Worm (Caenorhabditis elegans) whole organism, L1 larva: ENCODE data around the gene Y59H11AM.4.

Experiments
- C04F5.9 ChIP-seq: sonication (generic microtip); optimal IDR thresholded peaks from 2 replicates; lab custom pipeline; 2016; ENCODE audit warnings: missing genetic modification characterization, missing compliant biosample characterization
- C34B4.2 ChIP-seq: sonication (generic microtip); optimal IDR thresholded peaks from 2 replicates; lab custom pipeline; 2017; ENCODE audit warnings: mild to moderate bottlenecking, missing genetic modification characterization, missing compliant biosample characterization
- F16B12.6 ChIP-seq: fragments of 150-350 bp; optimal IDR thresholded peaks from 2 replicates; lab custom pipeline; 2014; ENCODE audit warnings: missing biosample characterization, missing genetic modification characterization
- Y116A8C.19 ChIP-seq: sonication (generic microtip); optimal IDR thresholded peaks from 2 replicates; lab custom pipeline; 2016; ENCODE audit warnings: missing compliant biosample characterization, missing genetic modification characterization, borderline replicate concordance
- alr-1 ChIP-seq: fragments of 200-800 bp; sonication (Bioruptor generic); optimal IDR thresholded peaks from 2 replicates; lab custom pipeline; 2018; ENCODE audit warnings: borderline replicate concordance, mild to moderate bottlenecking, missing genetic modification characterization, missing compliant biosample characterization
- blmp-1 ChIP-seq: fragments of 150-350 bp; optimal IDR thresholded peaks from 2 replicates; lab custom pipeline; 2014; ENCODE audit warnings: missing biosample characterization, missing genetic modification characterization
- ceh-88 ChIP-seq: fragments of 200-800 bp; sonication (Bioruptor generic); IDR thresholded peaks from 2 replicates; pipeline ENCODE4 v1.3.6; 2022; ENCODE audit warnings: missing genetic modification characterization, missing compliant biosample characterization
- dpl-1 ChIP-seq, 3 experiments: fragments of 150-350 bp in 2 of 3; sonication (generic microtip) in 1 of 3; optimal IDR thresholded peaks; 2 replicates each; lab custom pipeline; 2014 to 2017; ENCODE audit warnings: missing biosample characterization in 3 of 3, missing genetic modification characterization in 3 of 3, missing genetic modification reagents in 3 of 3
- dsc-1 ChIP-seq: sonication (generic microtip); optimal IDR thresholded peaks from 2 replicates; lab custom pipeline; 2016; ENCODE audit warnings: mild to moderate bottlenecking, missing genetic modification characterization, missing compliant biosample characterization
- efl-1 ChIP-seq, 4 experiments: fragments of 150-350 bp; optimal IDR thresholded peaks in 3 of 4; peaks in 1 of 4; 1 replicate in 1 of 4; 2 replicates in 3 of 4; lab custom pipeline; 2014; ENCODE audit warnings: missing biosample characterization in 2 of 4, missing genetic modification characterization in 2 of 4, missing genetic modification reagents in 2 of 4
- efl-3 ChIP-seq: fragments of 200-800 bp; sonication (Bioruptor generic); optimal IDR thresholded peaks from 2 replicates; lab custom pipeline; 2018; ENCODE audit warnings: mild to moderate bottlenecking, missing genetic modification characterization, missing compliant biosample characterization
- elt-2 ChIP-seq: sonication (generic microtip); optimal IDR thresholded peaks from 2 replicates; lab custom pipeline; 2016; ENCODE audit warnings: missing genetic modification characterization, mild to moderate bottlenecking, inconsistent platforms, missing compliant biosample characterization, missing genetic modification reagents
- elt-3 ChIP-seq, 6 experiments: fragments of 150-350 bp in 1 of 6; sonication (generic microtip); optimal IDR thresholded peaks; 2 replicates each; lab custom pipeline; 2017 to 2018; ENCODE audit warnings: missing biosample characterization in 6 of 6, missing genetic modification characterization in 6 of 6, inconsistent platforms in 1 of 6
- ets-5 ChIP-seq: fragments of 200-800 bp; sonication (Bioruptor generic); IDR thresholded peaks from 2 replicates; pipeline ENCODE4 v1.3.6; 2022; ENCODE audit warnings: missing genetic modification characterization, missing compliant biosample characterization
- fkh-4 ChIP-seq: sonication (generic microtip); optimal IDR thresholded peaks from 2 replicates; lab custom pipeline; 2016; ENCODE audit warnings: missing compliant biosample characterization, missing genetic modification characterization, borderline replicate concordance
- fkh-8 ChIP-seq: sonication (generic microtip); optimal IDR thresholded peaks from 2 replicates; lab custom pipeline; 2016; ENCODE audit warnings: mild to moderate bottlenecking, missing genetic modification characterization, missing compliant biosample characterization
- fos-1 ChIP-seq: fragments of 150-350 bp; optimal IDR thresholded peaks from 2 replicates; lab custom pipeline; 2014; ENCODE audit warnings: missing biosample characterization, missing genetic modification characterization
- hlh-17 ChIP-seq: fragments of 200-800 bp; sonication (Bioruptor generic); optimal IDR thresholded peaks from 2 replicates; lab custom pipeline; 2018; ENCODE audit warnings: missing genetic modification characterization, mild to moderate bottlenecking, missing compliant biosample characterization, moderate library complexity, borderline replicate concordance
- hlh-4 ChIP-seq: sonication (generic microtip); optimal IDR thresholded peaks from 2 replicates; lab custom pipeline; 2016; ENCODE audit warnings: mild to moderate bottlenecking, missing genetic modification characterization, missing compliant biosample characterization
- irx-1 ChIP-seq: sonication (generic microtip); optimal IDR thresholded peaks from 2 replicates; lab custom pipeline; 2016; ENCODE audit warnings: missing genetic modification characterization, missing compliant biosample characterization
- jun-1 ChIP-seq: fragments of 150-350 bp; optimal IDR thresholded peaks from 2 replicates; lab custom pipeline; 2014; ENCODE audit warnings: missing biosample characterization, missing genetic modification reagents, missing genetic modification characterization
- lin-14 ChIP-seq: fragments of 200-800 bp; sonication (Bioruptor generic); optimal IDR thresholded peaks from 2 replicates; lab custom pipeline; 2018; ENCODE audit warnings: mild to moderate bottlenecking, missing genetic modification characterization, moderate library complexity, missing compliant biosample characterization
- lin-35 ChIP-seq, 2 experiments: fragments of 150-350 bp; optimal IDR thresholded peaks; 2 replicates each; lab custom pipeline; 2014; ENCODE audit warnings: missing biosample characterization in 2 of 2, missing genetic modification characterization in 2 of 2, missing genetic modification reagents in 2 of 2
- mab-9 ChIP-seq: fragments of 200-800 bp; sonication (Bioruptor generic); IDR thresholded peaks from 2 replicates; pipeline ENCODE4 v1.3.6; 2022; ENCODE audit warnings: missing genetic modification reagents, missing genetic modification characterization, missing compliant biosample characterization
- mdl-1 ChIP-seq, 2 experiments: fragments of 150-350 bp; optimal IDR thresholded peaks; 2 replicates each; lab custom pipeline; 2014 to 2017; ENCODE audit warnings: missing biosample characterization in 2 of 2, missing genetic modification characterization in 2 of 2, inconsistent platforms in 1 of 2
- mep-1 ChIP-seq: fragments of 150-350 bp; optimal IDR thresholded peaks from 2 replicates; lab custom pipeline; 2014; ENCODE audit warnings: missing biosample characterization, missing genetic modification characterization
- nhr-19 ChIP-seq: fragments of 200-800 bp; sonication (Bioruptor generic); conservative IDR thresholded peaks from 2 replicates; pipeline ENCODE4 v1.3.6; 2022; ENCODE audit warnings: missing genetic modification characterization, missing compliant biosample characterization
- nhr-20 ChIP-seq: sonication (generic microtip); optimal IDR thresholded peaks from 2 replicates; lab custom pipeline; 2016; ENCODE audit warnings: mild to moderate bottlenecking, missing genetic modification characterization, missing compliant biosample characterization
- nhr-28 ChIP-seq: fragments of 150-350 bp; optimal IDR thresholded peaks from 2 replicates; lab custom pipeline; 2014; ENCODE audit warnings: missing biosample characterization, missing genetic modification characterization
- nhr-47 ChIP-seq: sonication (generic microtip); optimal IDR thresholded peaks from 2 replicates; lab custom pipeline; 2016; ENCODE audit warnings: mild to moderate bottlenecking, missing genetic modification characterization, moderate library complexity, missing compliant biosample characterization
- nhr-71 ChIP-seq: sonication (generic microtip); optimal IDR thresholded peaks from 2 replicates; lab custom pipeline; 2016; ENCODE audit warnings: mild to moderate bottlenecking, missing genetic modification characterization, moderate library complexity, missing compliant biosample characterization
- nhr-77 ChIP-seq: fragments of 150-350 bp; optimal IDR thresholded peaks from 2 replicates; lab custom pipeline; 2014; ENCODE audit warnings: missing biosample characterization, missing genetic modification characterization
- nhr-84 ChIP-seq: sonication (generic microtip); optimal IDR thresholded peaks from 2 replicates; lab custom pipeline; 2017; ENCODE audit warnings: missing biosample characterization, missing genetic modification characterization
- nhr-85 ChIP-seq: sonication (generic microtip); peaks from one replicate; lab custom pipeline; 2016; ENCODE audit warnings: missing genetic modification characterization, inconsistent platforms, missing compliant biosample characterization
- nhr-90 ChIP-seq: sonication (generic microtip); optimal IDR thresholded peaks from 2 replicates; lab custom pipeline; 2016; ENCODE audit warnings: mild to moderate bottlenecking, missing genetic modification characterization, missing compliant biosample characterization; ENCODE audit not compliant: poor library complexity
- pag-3 ChIP-seq: sonication (generic microtip); optimal IDR thresholded peaks from 2 replicates; lab custom pipeline; 2017; ENCODE audit warnings: missing genetic modification characterization, mild to moderate bottlenecking, missing compliant biosample characterization, antibody characterized with exemption, borderline replicate concordance; ENCODE audit not compliant: insufficient read depth
- skn-1 ChIP-seq: fragments of 150-350 bp; optimal IDR thresholded peaks from 2 replicates; lab custom pipeline; 2014; ENCODE audit warnings: missing biosample characterization, missing genetic modification characterization
- snpc-4 ChIP-seq: fragments of 150-350 bp; optimal IDR thresholded peaks from 2 replicates; lab custom pipeline; 2014; ENCODE audit warnings: missing biosample characterization, missing genetic modification characterization
- snu-23 ChIP-seq: sonication (generic microtip); optimal IDR thresholded peaks from 2 replicates; lab custom pipeline; 2016; ENCODE audit warnings: missing genetic modification characterization, missing compliant biosample characterization
- sptf-1 ChIP-seq: fragments of 150-350 bp; optimal IDR thresholded peaks from 2 replicates; lab custom pipeline; 2014; ENCODE audit warnings: missing biosample characterization, missing genetic modification characterization
- swsn-7 ChIP-seq: sonication (generic microtip); optimal IDR thresholded peaks from 2 replicates; lab custom pipeline; 2016; ENCODE audit warnings: missing genetic modification characterization, missing compliant biosample characterization
- tbx-2 ChIP-seq: sonication (generic microtip); optimal IDR thresholded peaks from 2 replicates; lab custom pipeline; 2016; ENCODE audit warnings: missing genetic modification characterization, missing compliant biosample characterization
- unc-30 ChIP-seq: sonication (generic microtip); optimal IDR thresholded peaks from 2 replicates; lab custom pipeline; 2017; ENCODE audit warnings: missing biosample characterization, missing genetic modification characterization
- unc-62 ChIP-seq: fragments of 150-350 bp; optimal IDR thresholded peaks from 2 replicates; lab custom pipeline; 2014; ENCODE audit warnings: missing biosample characterization, missing genetic modification reagents, missing genetic modification characterization
- unc-86 ChIP-seq: sonication (generic microtip); optimal IDR thresholded peaks from 2 replicates; lab custom pipeline; 2016; ENCODE audit warnings: missing genetic modification characterization, missing compliant biosample characterization
- ztf-4 ChIP-seq: fragments of 150-350 bp; optimal IDR thresholded peaks from 2 replicates; lab custom pipeline; 2014; ENCODE audit warnings: missing biosample characterization, missing genetic modification characterization

Y59H11AM.4 gene

ce11 chrIV:8600712-8601330 lies 30.7 kb upstream of the Y59H11AM.4 start, which contains the start of gene Y59H11AR.4:
Gene Y59H11AR.4 (minus strand): TSS chrIV:8600762.
- TF ChIP-seq skn-1 (tag; lab: Kevin White, UChicago): no peak
- TF ChIP-seq lin-35 (GFP tag; optimal IDR thresholded peaks at IDR 0.05; lab: Kevin White, UChicago): peak in 1 of 2 experiments; percentile 63
- TF ChIP-seq nhr-84 (tag; lab: Kevin White, UChicago): no peak
- TF ChIP-seq efl-1 (optimal IDR thresholded peaks at IDR 0.05; lab: Kevin White, UChicago): no peak
- TF ChIP-seq efl-1 (GFP tag; optimal IDR thresholded peaks at IDR 0.05 in 1 of 2; lab: Kevin White, UChicago): peak; percentile 15 to 94
- TF ChIP-seq Y116A8C.19 (tag; lab: Kevin White, UChicago): no peak
- TF ChIP-seq nhr-19: no peak
- TF ChIP-seq efl-3 (GFP tag; lab: Kevin White, UChicago): no peak
- TF ChIP-seq hlh-17 (GFP tag; lab: Kevin White, UChicago): no peak
- TF ChIP-seq alr-1 (tag; lab: Kevin White, UChicago): no peak
- no peak for TF ChIP-seq pag-3 (tag; lab: Kevin White, UChicago)
- peak in 1 of 3 experiments; percentile 25 for TF ChIP-seq dpl-1 (GFP tag; optimal IDR thresholded peaks at IDR 0.05; lab: Kevin White, UChicago)
- TF ChIP-seq nhr-90 (tag; lab: Kevin White, UChicago): no peak
- TF ChIP-seq mab-9 (GFP tag; lab: Robert Waterston, UW): no peak
- no peak for TF ChIP-seq nhr-20 (tag; lab: Kevin White, UChicago)
- TF ChIP-seq snu-23 (GFP tag; lab: Kevin White, UChicago): peak; percentile 17
- TF ChIP-seq elt-3 (tag; optimal IDR thresholded peaks at IDR 0.05; lab: Kevin White, UChicago): peak in 1 of 6 experiments; percentile 74
- no peak for TF ChIP-seq nhr-77 (tag; lab: Kevin White, UChicago)
- TF ChIP-seq blmp-1 (tag; lab: Kevin White, UChicago): peak; percentile 47
- no peak for TF ChIP-seq snpc-4 (tag; lab: Kevin White, UChicago)

- TF ChIP-seq nhr-20 (tag; lab: Kevin White, UChicago): no peak
- TF ChIP-seq elt-2 (tag; lab: Kevin White, UChicago): no peak
- TF ChIP-seq nhr-85 (tag; lab: Kevin White, UChicago): peak; percentile 19
- no peak for TF ChIP-seq ceh-88 (GFP tag; lab: Robert Waterston, UW)
- TF ChIP-seq dsc-1 (tag; lab: Kevin White, UChicago): no peak
- no peak for TF ChIP-seq fos-1 (tag; lab: Kevin White, UChicago)
- TF ChIP-seq hlh-4 (tag; lab: Kevin White, UChicago): no peak
- peak; percentile 40 for TF ChIP-seq nhr-71
- TF ChIP-seq dpl-1 (GFP tag; optimal IDR thresholded peaks at IDR 0.05; lab: Kevin White, UChicago): peak in 1 of 3 experiments; percentile 21
- no peak for TF ChIP-seq nhr-28 (tag; lab: Kevin White, UChicago)
- TF ChIP-seq fkh-8 (tag; lab: Kevin White, UChicago): no peak
- TF ChIP-seq fkh-4 (tag; lab: Kevin White, UChicago): no peak
- peak; percentile 58 for TF ChIP-seq mep-1
- TF ChIP-seq nhr-77 (tag; lab: Kevin White, UChicago): no peak
- no peak for TF ChIP-seq unc-86 (tag; lab: Kevin White, UChicago)
- peak; percentile 63 to 82 for TF ChIP-seq efl-1 (optimal IDR thresholded peaks at IDR 0.05; lab: Kevin White, UChicago)
- peak in 1 of 2 experiments; percentile 12 for TF ChIP-seq efl-1 (GFP tag; optimal IDR thresholded peaks at IDR 0.05 in 1 of 2; lab: Kevin White, UChicago)
- no peak for TF ChIP-seq elt-3 (tag; optimal IDR thresholded peaks at IDR 0.05; lab: Kevin White, UChicago)
- no peak for TF ChIP-seq ets-5 (GFP tag; lab: Robert Waterston, UW)
- TF ChIP-seq C34B4.2 (tag; lab: Kevin White, UChicago): no peak
- TF ChIP-seq F16B12.6 (tag; lab: Kevin White, UChicago): no peak
- TF ChIP-seq hlh-17 (GFP tag; lab: Kevin White, UChicago): no peak
- TF ChIP-seq snu-23 (GFP tag; lab: Kevin White, UChicago): peak; percentile 48
- no peak for TF ChIP-seq unc-30
- no peak for TF ChIP-seq nhr-90 (tag; lab: Kevin White, UChicago)
- no peak for TF ChIP-seq tbx-2 (tag; lab: Kevin White, UChicago)
- peak; percentile 62 for TF ChIP-seq lin-14
- TF ChIP-seq mdl-1 (tag; optimal IDR thresholded peaks at IDR 0.05; lab: Kevin White, UChicago): peak in 1 of 2 experiments; percentile 4
- no peak for TF ChIP-seq ztf-4 (tag; lab: Kevin White, UChicago)
- TF ChIP-seq sptf-1 (tag; lab: Kevin White, UChicago): no peak
- TF ChIP-seq unc-62: no peak
- TF ChIP-seq irx-1 (tag; lab: Kevin White, UChicago): no peak
- no peak for TF ChIP-seq jun-1 (tag; lab: Kevin White, UChicago)
- TF ChIP-seq C04F5.9 (tag; lab: Kevin White, UChicago): no peak
- peak; percentile 14 for TF ChIP-seq swsn-7 (tag; lab: Kevin White, UChicago)
- no peak for TF ChIP-seq nhr-19
- TF ChIP-seq nhr-47 (tag; lab: Kevin White, UChicago): peak; percentile 10
- peak; percentile 86 for TF ChIP-seq blmp-1 (tag; lab: Kevin White, UChicago)
- no peak for TF ChIP-seq Y116A8C.19 (tag; lab: Kevin White, UChicago)
Observed at ce11 chrIV:8597504-8597903, 27.4 kb upstream of the Y59H11AM.4 start.
